Worm (Caenorhabditis elegans) whole organism, early embryonic: Measurements from ENCODE around the gene F47B8.10.

Source experiments
- B0310.2 ChIP-seq: sonication (generic microtip); optimal IDR thresholded peaks from 2 replicates; lab custom pipeline; 2016; ENCODE audit warnings: mild to moderate bottlenecking, missing genetic modification characterization, missing compliant biosample characterization
- ama-1 ChIP-seq: fragments of 150-350 bp; optimal IDR thresholded peaks from 2 replicates; lab custom pipeline; 2014
- ceh-13 ChIP-seq: fragments of 200-800 bp; sonication (Bioruptor generic); optimal IDR thresholded peaks from 2 replicates; lab custom pipeline; 2018; ENCODE audit warnings: mild to moderate bottlenecking, missing genetic modification characterization, missing compliant biosample characterization
- ceh-36 ChIP-seq: sonication (generic microtip); optimal IDR thresholded peaks from 2 replicates; lab custom pipeline; 2016; ENCODE audit warnings: missing genetic modification characterization, inconsistent platforms, missing compliant biosample characterization
- hnd-1 ChIP-seq: sonication (generic microtip); optimal IDR thresholded peaks from 2 replicates; lab custom pipeline; 2016; ENCODE audit warnings: missing genetic modification characterization, missing compliant biosample characterization
- pes-1 ChIP-seq: fragments of 200-800 bp; sonication (Bioruptor generic); IDR thresholded peaks from 2 replicates; pipeline ENCODE4 v1.3.6; 2022; ENCODE audit warnings: missing genetic modification reagents, missing genetic modification characterization, missing compliant biosample characterization
- tbx-37 ChIP-seq: fragments of 200-800 bp; sonication (Bioruptor generic); conservative IDR thresholded peaks from 2 replicates; pipeline ENCODE4 v1.3.6; 2022; ENCODE audit warnings: missing genetic modification reagents, missing genetic modification characterization, missing compliant biosample characterization
- tra-4 ChIP-seq: sonication (generic microtip); optimal IDR thresholded peaks from 2 replicates; lab custom pipeline; 2017; ENCODE audit warnings: missing genetic modification characterization, missing compliant biosample characterization

ce11 chrV:14294396-14294795 lies 47.4 kb upstream of the F47B8.10 start, which contains the start of gene F14D7.9:
- TF ChIP-seq ama-1 (lab: Kevin White, UChicago) (no peak), hnd-1 (tag; lab: Kevin White, UChicago) (no peak), B0310.2 (tag; lab: Kevin White, UChicago) (no peak), ceh-36 (tag; lab: Kevin White, UChicago) (no peak), tbx-37 (no peak), ceh-13 (GFP tag; lab: Kevin White, UChicago) (no peak), tra-4 (tag; lab: Kevin White, UChicago) (no peak), pes-1 (GFP tag; lab: Robert Waterston, UW) (no peak)
